Worm (Caenorhabditis elegans) whole organism, L4 larva: ENCODE measurements around the gene T03F7.5.
"Not testable (repeated sequence)": the region's sequence is repeated elsewhere in the genome, so short reads cannot be mapped to it uniquely, and the experiment has no call there.

Source experiments
- D1046.2 ChIP-seq: fragments of 200-800 bp; sonication (Bioruptor generic); IDR thresholded peaks from 2 replicates; pipeline ENCODE4 v1.3.6; 2022; ENCODE audit warnings: missing genetic modification characterization, missing compliant biosample characterization
- F49E8.2 ChIP-seq: sonication (generic microtip); optimal IDR thresholded peaks from 2 replicates; lab custom pipeline; 2016; ENCODE audit warnings: missing compliant biosample characterization, mild to moderate bottlenecking, missing genetic modification characterization, borderline replicate concordance
- R02D3.7 ChIP-seq: fragments of 150-350 bp; sonication (generic microtip); optimal IDR thresholded peaks from 3 replicates; lab custom pipeline; 2014; ENCODE audit warnings: missing biosample characterization, missing genetic modification characterization
- T20F7.1 ChIP-seq: fragments of 200-800 bp; sonication (Bioruptor generic); optimal IDR thresholded peaks from 2 replicates; lab custom pipeline; 2018; ENCODE audit warnings: mild to moderate bottlenecking, missing genetic modification characterization, missing compliant biosample characterization
- T26A8.4 ChIP-seq: fragments of 200-800 bp; sonication (Bioruptor generic); IDR thresholded peaks from 2 replicates; pipeline ENCODE4 v1.3.6; 2022; ENCODE audit warnings: missing genetic modification characterization, missing compliant biosample characterization
- Y75B8A.6 ChIP-seq: fragments of 200-800 bp; sonication (Bioruptor generic); IDR thresholded peaks from 2 replicates; pipeline ENCODE4 v1.3.6; 2022; ENCODE audit warnings: missing genetic modification reagents, missing genetic modification characterization, missing compliant biosample characterization
- ZK546.5 ChIP-seq, 2 experiments: sonication (generic microtip); optimal IDR thresholded peaks; 2 replicates each; lab custom pipeline; 2017; ENCODE audit warnings: missing biosample characterization in 2 of 2, missing genetic modification characterization in 2 of 2
- aha-1 ChIP-seq: fragments of 150-350 bp; peaks from one replicate; lab custom pipeline; 2014; ENCODE audit warnings: missing biosample characterization, missing genetic modification characterization
- arid-1 ChIP-seq: fragments of 200-800 bp; sonication (Bioruptor generic); conservative IDR thresholded peaks from 2 replicates; pipeline ENCODE4 v1.3.6; 2022; ENCODE audit warnings: missing genetic modification reagents, missing genetic modification characterization, missing compliant biosample characterization
- ceh-62 ChIP-seq: sonication (generic microtip); optimal IDR thresholded peaks from 2 replicates; lab custom pipeline; 2017; ENCODE audit warnings: missing biosample characterization, missing genetic modification characterization
- daf-12 ChIP-seq: fragments of 150-350 bp; optimal IDR thresholded peaks from 2 replicates; lab custom pipeline; 2014; ENCODE audit warnings: missing biosample characterization, missing genetic modification reagents, missing genetic modification characterization
- dmd-6 ChIP-seq: fragments of 200-800 bp; sonication (Bioruptor generic); IDR thresholded peaks from 2 replicates; pipeline ENCODE4 v1.3.6; 2022; ENCODE audit warnings: missing genetic modification reagents, missing genetic modification characterization, missing compliant biosample characterization
- dpl-1 ChIP-seq: fragments of 150-350 bp; optimal IDR thresholded peaks from 2 replicates; lab custom pipeline; 2014; ENCODE audit warnings: missing biosample characterization, missing genetic modification reagents, missing genetic modification characterization
- egl-27 ChIP-seq: sonication (generic microtip); optimal IDR thresholded peaks from 3 replicates; lab custom pipeline; 2017; ENCODE audit warnings: missing biosample characterization, missing genetic modification reagents, missing genetic modification characterization
- fkh-10 ChIP-seq: fragments of 150-350 bp; optimal IDR thresholded peaks from 2 replicates; lab custom pipeline; 2014; ENCODE audit warnings: missing biosample characterization, missing genetic modification reagents, missing genetic modification characterization
- gei-8 ChIP-seq: fragments of 200-800 bp; sonication (Bioruptor generic); optimal IDR thresholded peaks from 2 replicates; lab custom pipeline; 2018; ENCODE audit warnings: mild to moderate bottlenecking, missing genetic modification characterization, missing compliant biosample characterization
- lin-29 ChIP-seq: fragments of 200-800 bp; sonication (Bioruptor generic); IDR thresholded peaks from 2 replicates; pipeline ENCODE4 v1.3.6; 2022; ENCODE audit warnings: missing genetic modification reagents, missing genetic modification characterization, missing compliant biosample characterization
- madf-9 ChIP-seq: fragments of 200-800 bp; sonication (Bioruptor generic); conservative IDR thresholded peaks from 2 replicates; pipeline ENCODE4 v1.3.6; 2022; ENCODE audit warnings: missing genetic modification reagents, missing genetic modification characterization, missing compliant biosample characterization
- mdl-1 ChIP-seq, 2 experiments: fragments of 150-350 bp in 1 of 2; sonication (generic microtip) in 1 of 2; optimal IDR thresholded peaks; 2 replicates each; lab custom pipeline; 2014 to 2017; ENCODE audit warnings: missing biosample characterization in 2 of 2, missing genetic modification characterization in 2 of 2
- mep-1 ChIP-seq: fragments of 150-350 bp; sonication (generic microtip); optimal IDR thresholded peaks from 3 replicates; lab custom pipeline; 2014; ENCODE audit warnings: missing biosample characterization, missing genetic modification characterization
- mxl-3 ChIP-seq: fragments of 200-800 bp; sonication (Bioruptor generic); optimal IDR thresholded peaks from 2 replicates; lab custom pipeline; 2018; ENCODE audit warnings: mild to moderate bottlenecking, missing genetic modification characterization, missing compliant biosample characterization
- nhr-10 ChIP-seq: fragments of 150-350 bp; optimal IDR thresholded peaks from 2 replicates; lab custom pipeline; 2014; ENCODE audit warnings: missing biosample characterization, missing genetic modification characterization
- nhr-102 ChIP-seq: sonication (generic microtip); optimal IDR thresholded peaks from 2 replicates; lab custom pipeline; 2016; ENCODE audit warnings: mild to moderate bottlenecking, missing genetic modification characterization, moderate library complexity, missing compliant biosample characterization
- nhr-28 ChIP-seq: fragments of 150-350 bp; optimal IDR thresholded peaks from 2 replicates; lab custom pipeline; 2014; ENCODE audit warnings: missing biosample characterization, missing genetic modification characterization
- nhr-42 ChIP-seq: fragments of 200-800 bp; sonication (Bioruptor generic); IDR thresholded peaks from 2 replicates; pipeline ENCODE4 v1.3.6; 2022; ENCODE audit warnings: missing genetic modification characterization, missing compliant biosample characterization
- php-3 ChIP-seq: fragments of 200-800 bp; sonication (Bioruptor generic); IDR thresholded peaks from 2 replicates; pipeline ENCODE4 v1.3.6; 2022; ENCODE audit warnings: missing genetic modification reagents, missing genetic modification characterization, missing compliant biosample characterization
- skn-1 ChIP-seq: fragments of 150-350 bp; optimal IDR thresholded peaks from 2 replicates; lab custom pipeline; 2014; ENCODE audit warnings: missing biosample characterization, missing genetic modification characterization
- snpc-1.2 ChIP-seq: fragments of 200-800 bp; sonication (Bioruptor generic); IDR thresholded peaks from 2 replicates; pipeline ENCODE4 v1.3.6; 2022; ENCODE audit warnings: missing genetic modification reagents, missing genetic modification characterization, missing compliant biosample characterization
- tag-97 ChIP-seq: fragments of 200-800 bp; sonication (Bioruptor generic); IDR thresholded peaks from 2 replicates; pipeline ENCODE4 v1.3.6; 2022; ENCODE audit warnings: missing genetic modification characterization, missing compliant biosample characterization
- unc-62 ChIP-seq, 3 experiments: fragments of 150-350 bp in 1 of 3; sonication (generic microtip); optimal IDR thresholded peaks in 2 of 3; peaks in 1 of 3; 1 replicate in 1 of 3; 2 replicates in 2 of 3; lab custom pipeline; 2014 to 2017; ENCODE audit warnings: missing biosample characterization in 3 of 3, missing genetic modification characterization in 3 of 3, missing genetic modification reagents in 3 of 3, missing genotype in 1 of 3
- zag-1 ChIP-seq: fragments of 150-350 bp; optimal IDR thresholded peaks from 2 replicates; lab custom pipeline; 2014; ENCODE audit warnings: missing biosample characterization, missing genetic modification characterization
- zfp-3 ChIP-seq: fragments of 200-800 bp; sonication (Bioruptor generic); conservative IDR thresholded peaks from 2 replicates; pipeline ENCODE4 v1.3.6; 2022; ENCODE audit warnings: missing genetic modification reagents, missing genetic modification characterization, missing compliant biosample characterization
- zip-2 ChIP-seq: fragments of 150-350 bp; optimal IDR thresholded peaks from 2 replicates; lab custom pipeline; 2014; ENCODE audit warnings: missing biosample characterization, missing genetic modification characterization
- ztf-7 ChIP-seq: fragments of 150-350 bp; optimal IDR thresholded peaks from 2 replicates; lab custom pipeline; 2014; ENCODE audit warnings: missing biosample characterization, missing genetic modification characterization

T03F7.5 gene

DNA sequence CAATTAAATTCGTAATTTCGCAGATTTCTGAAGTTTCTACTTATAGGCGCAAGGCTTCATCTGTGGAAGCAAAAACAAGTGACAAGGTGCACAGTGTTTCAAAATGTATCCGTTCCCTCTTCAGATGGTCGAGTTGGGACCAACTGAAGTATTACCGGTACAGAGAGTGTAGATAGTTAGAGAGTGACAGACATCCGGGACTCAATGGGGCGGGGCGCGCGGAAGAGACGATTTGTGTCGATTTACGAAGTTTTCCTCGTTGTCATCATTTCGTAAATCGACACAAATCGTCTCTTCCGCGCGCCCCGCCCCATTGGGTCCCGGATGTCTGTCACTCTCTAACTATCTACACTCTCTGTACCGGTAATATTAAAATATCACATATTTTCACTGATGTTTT is 12.4 kb downstream of the T03F7.5 start, which contains the start of gene C03E10.3:
C03E10.3 (plus strand) TSS at position 301 of the 400 bp plus-strand sequence.
- not testable (repeated sequence) for TF ChIP-seq daf-12 (tag; lab: Kevin White, UChicago); nhr-102 (tag; lab: Kevin White, UChicago); dmd-6
- TF ChIP-seq, all 104 proteins: peak for 0; not testable (repeated sequence) for 104

DNA sequence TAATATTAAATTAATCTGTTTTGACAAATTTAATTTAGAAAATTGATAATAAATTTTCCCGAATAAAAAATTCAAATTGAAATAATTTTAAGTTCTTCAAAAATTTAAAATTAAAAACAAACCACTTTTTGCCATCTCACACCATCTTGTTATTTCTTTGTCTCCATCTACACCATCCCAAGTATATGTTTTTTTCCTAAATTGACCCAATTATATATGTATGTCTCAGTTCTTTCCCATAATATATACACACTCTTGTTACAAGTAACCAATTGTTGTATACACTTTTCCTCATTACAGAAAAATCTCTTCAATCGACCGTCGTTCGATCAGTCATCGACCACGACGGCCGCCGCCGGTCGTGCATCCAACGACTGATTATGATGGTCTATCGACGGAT is 16.3 kb downstream of the T03F7.5 start, which contains the start of gene gly-20:
gly-20 (plus strand) TSS at position 301 of the 400 bp plus-strand sequence.
- TF ChIP-seq ztf-7 (tag; lab: Kevin White, UChicago) (no peak), arid-1 (GFP tag; lab: Robert Waterston, UW) (no peak), daf-12 (tag; lab: Kevin White, UChicago) (no peak), nhr-42 (GFP tag; lab: Robert Waterston, UW) (no peak), nhr-10 (no peak), ZK546.5 (tag; optimal IDR thresholded peaks at IDR 0.05; lab: Kevin White, UChicago) (no peak)

DNA sequence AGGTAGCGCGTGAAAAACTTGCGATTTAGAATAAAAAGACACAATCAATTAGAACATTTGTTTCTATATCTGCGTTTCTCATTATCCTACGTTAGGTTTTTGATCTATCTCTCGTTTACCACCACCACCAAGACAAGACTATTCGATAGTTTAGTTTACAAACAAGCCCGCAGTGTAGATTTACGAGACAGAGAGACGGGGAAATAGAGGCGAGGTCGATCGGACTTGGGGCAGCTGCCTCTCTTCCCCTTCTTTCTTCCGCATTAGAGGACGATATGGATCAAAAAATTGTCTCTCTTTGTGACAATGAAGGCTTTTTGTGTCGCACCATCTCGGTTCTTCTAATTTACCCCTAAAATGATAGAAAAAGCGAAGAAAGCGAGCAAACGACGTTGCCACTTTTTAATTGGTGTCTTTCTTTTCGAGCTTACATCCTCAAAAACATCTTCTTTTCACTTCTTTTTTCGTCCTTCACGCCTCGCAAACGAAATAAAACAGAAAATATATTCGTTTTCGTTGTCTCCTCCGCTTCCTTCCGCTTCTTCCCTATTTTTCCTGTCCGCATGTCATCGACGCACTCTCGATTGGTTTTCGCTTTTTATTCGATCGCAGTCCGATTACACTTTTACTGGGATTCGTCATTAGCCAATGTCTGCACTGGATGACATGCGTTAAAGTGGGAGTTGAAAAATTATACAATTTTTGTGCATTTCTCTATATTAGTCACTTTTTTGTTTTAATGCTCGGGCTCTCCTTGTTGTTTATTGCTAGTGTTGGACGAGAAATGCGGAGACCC is 16.9 kb downstream of the T03F7.5 start:
- TF ChIP-seq fkh-10 (GFP tag; lab: Kevin White, UChicago) (no peak), mxl-3 (GFP tag; lab: Kevin White, UChicago) (peak; percentile 45), T26A8.4 (GFP tag; lab: Robert Waterston, UW) (no peak), unc-62 (GFP tag; optimal IDR thresholded peaks at IDR 0.05 in 1 of 2; lab: Kevin White, UChicago) (peak in 1 of 2 experiments; percentile 90), unc-62 (tag; optimal IDR thresholded peaks at IDR 0.05; lab: Kevin White, UChicago) (no peak), tag-97 (no peak), arid-1 (GFP tag; lab: Robert Waterston, UW) (no peak), nhr-28 (tag; lab: Kevin White, UChicago) (peak; percentile 27), aha-1 (tag; lab: Kevin White, UChicago) (peak; percentile 92), mdl-1 (tag; optimal IDR thresholded peaks at IDR 0.05; lab: Kevin White, UChicago) (peak in 1 of 2 experiments; percentile 9), mep-1 (tag; lab: Kevin White, UChicago) (no peak)

DNA sequence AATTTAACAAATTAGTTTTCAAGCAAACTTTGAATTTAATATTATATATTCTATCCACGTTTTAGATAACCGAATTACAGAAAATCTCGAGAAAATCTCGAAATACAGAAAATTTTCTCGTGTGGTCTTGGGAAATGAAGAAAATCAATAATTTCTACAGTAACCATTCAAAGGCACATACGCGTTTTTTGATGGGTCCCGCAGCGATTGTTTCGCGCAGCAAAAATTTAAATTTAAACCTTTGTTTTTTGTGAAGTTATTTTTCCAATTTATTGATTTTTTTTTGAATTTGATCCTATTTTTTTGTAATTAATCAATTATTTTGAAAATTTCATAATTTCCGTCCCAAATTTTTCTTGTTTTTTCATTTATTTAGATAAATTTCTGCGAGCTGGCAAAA is 19.0 kb downstream of the T03F7.5 start:
- TF ChIP-seq dpl-1 (GFP tag; lab: Kevin White, UChicago) (no peak), lin-29 (GFP tag; lab: Robert Waterston, UW) (no peak), aha-1 (tag; lab: Kevin White, UChicago) (no peak), F49E8.2 (tag; lab: Kevin White, UChicago) (peak; percentile 37)

DNA sequence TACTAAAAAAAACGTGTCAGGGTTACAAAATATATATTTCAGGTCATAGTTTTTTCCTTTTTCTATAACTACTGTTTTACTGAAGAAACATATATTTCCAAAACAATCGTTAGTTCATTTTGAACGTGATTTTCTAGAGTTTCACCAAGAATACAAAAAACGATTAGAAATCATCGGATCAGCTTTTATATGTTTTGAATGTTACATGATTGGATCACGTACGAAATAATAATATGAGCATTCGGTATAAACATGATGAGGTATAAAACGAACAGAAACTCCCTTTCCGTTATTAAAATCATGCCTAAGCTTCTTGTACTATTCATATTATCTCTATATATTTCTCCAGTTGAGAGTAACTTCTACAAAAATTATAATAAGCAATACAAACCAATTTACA is 25.7 kb downstream of the T03F7.5 start, which contains the start of gene clec-223:
clec-223 (plus strand) TSS at position 301 of the 400 bp plus-strand sequence.
- TF ChIP-seq daf-12 (tag; lab: Kevin White, UChicago) (no peak), Y75B8A.6 (GFP tag; lab: Robert Waterston, UW) (no peak), T20F7.1 (GFP tag; lab: Kevin White, UChicago) (no peak), madf-9 (no peak), egl-27 (tag; lab: Kevin White, UChicago) (no peak)

DNA sequence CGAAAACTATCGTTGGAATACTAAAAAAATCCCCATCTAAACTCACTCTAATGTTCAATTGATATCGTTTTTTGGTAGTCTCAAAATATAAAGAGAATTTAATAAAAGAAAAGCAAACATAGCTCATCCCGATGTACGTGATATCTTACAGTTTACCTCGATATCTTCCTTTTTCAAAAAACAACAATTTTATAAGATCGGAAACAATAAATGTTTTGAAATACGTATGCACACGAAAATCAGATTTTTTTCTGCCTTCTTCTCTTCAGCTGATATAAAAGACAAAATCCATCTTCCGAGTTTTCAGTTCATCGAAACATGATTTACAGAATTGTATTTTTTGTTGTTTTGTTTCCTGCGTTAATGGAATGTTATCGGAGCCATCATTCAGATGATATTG is 27.5 kb downstream of the T03F7.5 start, which contains the start of gene clec-222:
clec-222 (plus strand) TSS at position 301 of the 400 bp plus-strand sequence.
- no peak for TF ChIP-seq zag-1 (tag; lab: Kevin White, UChicago)
- TF ChIP-seq snpc-1.2 (GFP tag; lab: Robert Waterston, UW): no peak
- TF ChIP-seq ztf-7 (tag; lab: Kevin White, UChicago): no peak
- TF ChIP-seq ceh-62 (tag; lab: Kevin White, UChicago): no peak
- TF ChIP-seq D1046.2 (GFP tag; lab: Robert Waterston, UW): no peak
- TF ChIP-seq zip-2 (tag; lab: Kevin White, UChicago): no peak
- no peak for TF ChIP-seq skn-1 (tag; lab: Kevin White, UChicago)
- TF ChIP-seq php-3 (GFP tag; lab: Robert Waterston, UW): no peak
- no peak for TF ChIP-seq F49E8.2 (tag; lab: Kevin White, UChicago)
- TF ChIP-seq zfp-3 (GFP tag; lab: Robert Waterston, UW): no peak
- no peak for TF ChIP-seq R02D3.7 (tag; lab: Kevin White, UChicago)
- no peak for TF ChIP-seq Y75B8A.6 (GFP tag; lab: Robert Waterston, UW)
- no peak for TF ChIP-seq gei-8 (GFP tag; lab: Kevin White, UChicago)
